Worm (Caenorhabditis elegans) whole organism, mixed stage, embryonic: ENCODE measurements around the gene gei-3.
A peak's percentile ranks its signal among the peaks of the same experiment; 100 is the strongest.

Experiments
- ceh-83 ChIP-seq: fragments of 200-800 bp; sonication (Bioruptor generic); optimal IDR thresholded peaks from 2 replicates; lab custom pipeline; 2018; ENCODE audit warnings: mild to moderate bottlenecking, missing genetic modification characterization, missing compliant biosample characterization
- mep-1 ChIP-seq: fragments of 150-350 bp; optimal IDR thresholded peaks from 2 replicates; lab custom pipeline; 2017; ENCODE audit warnings: missing biosample characterization, missing genetic modification reagents, missing genetic modification characterization, inconsistent platforms
- nhr-12 ChIP-seq: fragments of 150-350 bp; optimal IDR thresholded peaks from 2 replicates; lab custom pipeline; 2014; ENCODE audit warnings: missing biosample characterization, missing genetic modification characterization
- nhr-237 ChIP-seq: fragments of 150-350 bp; optimal IDR thresholded peaks from 2 replicates; lab custom pipeline; 2014; ENCODE audit warnings: missing biosample characterization, missing genetic modification characterization
- nhr-76 ChIP-seq: sonication (generic microtip); optimal IDR thresholded peaks from 2 replicates; lab custom pipeline; 2017; ENCODE audit warnings: missing biosample characterization, missing genetic modification characterization
- pha-4 ChIP-seq: fragments of 150-350 bp; optimal IDR thresholded peaks from 2 replicates; lab custom pipeline; 2018; ENCODE audit warnings: missing biosample characterization, missing genetic modification reagents, missing genetic modification characterization
- sptf-1 ChIP-seq: sonication (generic microtip); optimal IDR thresholded peaks from 2 replicates; lab custom pipeline; 2017; ENCODE audit warnings: mild to moderate bottlenecking, missing genetic modification characterization, moderate library complexity, missing compliant biosample characterization
- unc-39 ChIP-seq: fragments of 150-350 bp; optimal IDR thresholded peaks from 2 replicates; lab custom pipeline; 2014; ENCODE audit warnings: missing biosample characterization, missing genetic modification characterization
- unc-62 ChIP-seq: fragments of 150-350 bp; optimal IDR thresholded peaks from 2 replicates; lab custom pipeline; 2014; ENCODE audit warnings: missing biosample characterization, missing genetic modification reagents, missing genetic modification characterization
- ztf-11 ChIP-seq: fragments of 150-350 bp; optimal IDR thresholded peaks from 2 replicates; lab custom pipeline; 2014; ENCODE audit warnings: missing biosample characterization, missing genetic modification characterization

ce11 chrX:12860711-12861287 is 47.4 kb upstream of the gei-3 start, which contains the start of gene T14G8.3:
- no peak for TF ChIP-seq ceh-83 (GFP tag; lab: Kevin White, UChicago)
- TF ChIP-seq nhr-76 (tag; lab: Kevin White, UChicago) = no peak
- TF ChIP-seq nhr-237 (tag; lab: Kevin White, UChicago) = no peak
- TF ChIP-seq unc-62 (GFP tag; lab: Kevin White, UChicago) = no peak
- TF ChIP-seq pha-4 = peak; percentile 42
- no peak for TF ChIP-seq ztf-11 (tag; lab: Kevin White, UChicago)
- peak; percentile 26 for TF ChIP-seq mep-1 (tag; lab: Kevin White, UChicago)
- TF ChIP-seq sptf-1 (tag; lab: Kevin White, UChicago) = no peak
- TF ChIP-seq nhr-12 (tag; lab: Kevin White, UChicago) = no peak
- TF ChIP-seq unc-39 (tag; lab: Kevin White, UChicago) = no peak
